Fruit fly (Drosophila melanogaster) whole organism, prepupa: ENCODE measurements around the gene RhoGEF64C.

Source experiments
- Blimp-1 ChIP-seq: fragments of 200-800 bp; sonication (Bioruptor generic); optimal IDR thresholded peaks from 3 replicates; lab custom pipeline; 2017; ENCODE audit warnings: missing biosample characterization, missing genetic modification characterization, mild to moderate bottlenecking, moderate library complexity, missing genetic modification reagents
- CG10631 ChIP-seq: fragments of 200-800 bp; sonication (Bioruptor generic); optimal IDR thresholded peaks from 2 replicates; lab custom pipeline; 2016; ENCODE audit warnings: missing biosample characterization, missing genetic modification characterization
- CG11294 ChIP-seq: fragments of 200-800 bp; sonication (Bioruptor generic); IDR thresholded peaks from 2 replicates; pipeline ENCODE4 v1.3.6; 2022; ENCODE audit warnings: missing biosample characterization, missing genetic modification characterization
- CG11762 ChIP-seq: fragments of 200-800 bp; sonication (Bioruptor generic); optimal IDR thresholded peaks from 3 replicates; lab custom pipeline; 2016; ENCODE audit warnings: missing biosample characterization, missing genetic modification characterization; ENCODE audit not compliant: insufficient read depth
- CG11902 ChIP-seq: fragments of 200-800 bp; sonication (Bioruptor generic); optimal IDR thresholded peaks from 3 replicates; lab custom pipeline; 2016; ENCODE audit warnings: missing biosample characterization, missing genetic modification characterization
- CG15336 ChIP-seq: fragments of 200-800 bp; sonication (Bioruptor generic); IDR thresholded peaks from 2 replicates; pipeline ENCODE4 v1.3.6; 2022; ENCODE audit warnings: missing biosample characterization, missing genetic modification characterization
- CG31627 ChIP-seq: fragments of 200-800 bp; sonication (Bioruptor generic); optimal IDR thresholded peaks from 3 replicates; lab custom pipeline; 2016; ENCODE audit warnings: missing biosample characterization, missing genetic modification characterization
- CG32006 ChIP-seq: fragments of 200-800 bp; sonication (Bioruptor generic); optimal IDR thresholded peaks from 3 replicates; lab custom pipeline; 2017; ENCODE audit warnings: missing biosample characterization, mild to moderate bottlenecking, missing genetic modification characterization
- CG34406 ChIP-seq: fragments of 200-800 bp; sonication (Bioruptor generic); optimal IDR thresholded peaks from 3 replicates; lab custom pipeline; 2016; ENCODE audit warnings: missing biosample characterization, missing genetic modification characterization
- CG4318 ChIP-seq: fragments of 200-800 bp; sonication (Bioruptor generic); optimal IDR thresholded peaks from 3 replicates; lab custom pipeline; 2017; ENCODE audit warnings: missing biosample characterization, mild to moderate bottlenecking, missing genetic modification characterization
- CG6163 ChIP-seq: fragments of 200-800 bp; sonication (Bioruptor generic); IDR thresholded peaks from 3 replicates; pipeline ENCODE4 v1.3.6; 2022; ENCODE audit warnings: missing biosample characterization, missing genetic modification characterization
- CG6276 ChIP-seq: fragments of 200-800 bp; sonication (Bioruptor generic); optimal IDR thresholded peaks from 2 replicates; lab custom pipeline; 2017; ENCODE audit warnings: missing biosample characterization, mild to moderate bottlenecking, missing genetic modification characterization
- CG6808 ChIP-seq: fragments of 200-800 bp; sonication (Bioruptor generic); optimal IDR thresholded peaks from 3 replicates; lab custom pipeline; 2017; ENCODE audit warnings: missing biosample characterization, missing genetic modification characterization, mild to moderate bottlenecking, moderate library complexity, missing genetic modification reagents
- CG6854 ChIP-seq: fragments of 200-800 bp; sonication (Bioruptor generic); optimal IDR thresholded peaks from 2 replicates; lab custom pipeline; 2017; ENCODE audit warnings: missing biosample characterization, mild to moderate bottlenecking, missing genetic modification characterization
- CG7368 ChIP-seq: fragments of 200-800 bp; sonication (Bioruptor generic); optimal IDR thresholded peaks from 3 replicates; lab custom pipeline; 2016; ENCODE audit warnings: missing biosample characterization, missing genetic modification characterization
- CG8119 ChIP-seq: fragments of 200-800 bp; sonication (Bioruptor generic); IDR thresholded peaks from 3 replicates; pipeline ENCODE4 v1.3.6; 2022; ENCODE audit warnings: missing biosample characterization, missing genetic modification characterization
- CG8319 ChIP-seq: fragments of 200-800 bp; sonication (Bioruptor generic); optimal IDR thresholded peaks from 3 replicates; lab custom pipeline; 2016; ENCODE audit warnings: missing biosample characterization, missing genetic modification characterization
- CG8632 ChIP-seq: fragments of 200-800 bp; sonication (Bioruptor generic); optimal IDR thresholded peaks from 3 replicates; lab custom pipeline; 2016; ENCODE audit warnings: missing biosample characterization, missing genetic modification characterization
- Eip78C ChIP-seq: fragments of 200-800 bp; sonication (Bioruptor generic); peaks from one replicate; lab custom pipeline; 2016; ENCODE audit warnings: missing biosample characterization, missing genetic modification characterization
- Eip93F ChIP-seq: fragments of 200-800 bp; sonication (Bioruptor generic); optimal IDR thresholded peaks from 2 replicates; lab custom pipeline; 2016; ENCODE audit warnings: missing biosample characterization, mild to moderate bottlenecking, missing genetic modification characterization
- Gug ChIP-seq: fragments of 200-800 bp; sonication (Bioruptor generic); IDR thresholded peaks from 2 replicates; pipeline ENCODE4 v1.3.6; 2022; ENCODE audit warnings: missing biosample characterization, missing genetic modification characterization
- Hr38 ChIP-seq: sonication (Bioruptor generic); optimal IDR thresholded peaks from 2 replicates; lab custom pipeline; 2016; ENCODE audit warnings: missing biosample characterization, missing genetic modification characterization
- Hr4 ChIP-seq: fragments of 200-800 bp; sonication (Bioruptor generic); optimal IDR thresholded peaks from 3 replicates; lab custom pipeline; 2016; ENCODE audit warnings: missing biosample characterization, missing genetic modification characterization
- Lpt ChIP-seq: fragments of 200-800 bp; sonication (Bioruptor generic); optimal IDR thresholded peaks from 3 replicates; lab custom pipeline; 2016; ENCODE audit warnings: missing biosample characterization, missing genetic modification characterization
- Met ChIP-seq: fragments of 200-800 bp; sonication (Bioruptor generic); optimal IDR thresholded peaks from 3 replicates; lab custom pipeline; 2016; ENCODE audit warnings: missing biosample characterization, missing genetic modification characterization
- OdsH ChIP-seq: fragments of 200-800 bp; sonication (Bioruptor generic); optimal IDR thresholded peaks from 3 replicates; lab custom pipeline; 2016; ENCODE audit warnings: missing biosample characterization, missing genetic modification characterization
- Smox ChIP-seq: fragments of 200-800 bp; sonication (Bioruptor generic); optimal IDR thresholded peaks from 3 replicates; lab custom pipeline; 2016; ENCODE audit warnings: missing biosample characterization, missing genetic modification characterization
- Sox102F ChIP-seq: fragments of 200-800 bp; sonication (Bioruptor generic); optimal IDR thresholded peaks from 2 replicates; lab custom pipeline; 2016; ENCODE audit warnings: missing biosample characterization, mild to moderate bottlenecking, missing genetic modification characterization
- Sox14 ChIP-seq: fragments of 200-800 bp; sonication (Bioruptor generic); optimal IDR thresholded peaks from 3 replicates; lab custom pipeline; 2016; ENCODE audit warnings: missing biosample characterization, missing genetic modification characterization
- Sox15 ChIP-seq: fragments of 200-800 bp; sonication (Bioruptor generic); optimal IDR thresholded peaks from 3 replicates; lab custom pipeline; 2016; ENCODE audit warnings: missing biosample characterization, missing genetic modification characterization
- dsx ChIP-seq: fragments of 200-800 bp; optimal IDR thresholded peaks from 3 replicates; lab custom pipeline; 2019; ENCODE audit warnings: missing biosample characterization, mild to moderate bottlenecking, missing genetic modification characterization, moderate library complexity; ENCODE audit not compliant: poor library complexity, severe bottlenecking
- eg ChIP-seq: fragments of 200-800 bp; sonication (Bioruptor generic); IDR thresholded peaks from 3 replicates; pipeline ENCODE4 v1.3.6; 2022; ENCODE audit warnings: missing biosample characterization, missing genetic modification characterization
- esn ChIP-seq: fragments of 200-800 bp; sonication (Bioruptor generic); optimal IDR thresholded peaks from 2 replicates; lab custom pipeline; 2016; ENCODE audit warnings: missing biosample characterization, mild to moderate bottlenecking, missing genetic modification characterization, moderate library complexity
- fd85E ChIP-seq: fragments of 200-800 bp; sonication (Bioruptor generic); optimal IDR thresholded peaks from 3 replicates; lab custom pipeline; 2016; ENCODE audit warnings: missing biosample characterization, missing genetic modification characterization
- lz ChIP-seq: fragments of 200-800 bp; sonication (Bioruptor generic); optimal IDR thresholded peaks from 3 replicates; lab custom pipeline; 2016; ENCODE audit warnings: missing biosample characterization, missing genetic modification characterization
- net ChIP-seq: fragments of 200-800 bp; sonication (Bioruptor generic); optimal IDR thresholded peaks from 3 replicates; lab custom pipeline; 2016; ENCODE audit warnings: missing biosample characterization, missing genetic modification characterization
- pdm3 ChIP-seq: fragments of 200-800 bp; sonication (Bioruptor generic); optimal IDR thresholded peaks from 3 replicates; lab custom pipeline; 2016; ENCODE audit warnings: missing biosample characterization, missing genetic modification characterization
- spab ChIP-seq: fragments of 200-800 bp; sonication (Bioruptor generic); optimal IDR thresholded peaks from 2 replicates; lab custom pipeline; 2017; ENCODE audit warnings: missing biosample characterization, mild to moderate bottlenecking, missing genetic modification characterization, missing genetic modification reagents
- ss ChIP-seq, 2 experiments: fragments of 200-800 bp; sonication (Bioruptor generic); optimal IDR thresholded peaks; 2 replicates in 1 of 2; 3 replicates in 1 of 2; lab custom pipeline; 2017 to 2018; ENCODE audit warnings: mild to moderate bottlenecking in 2 of 2, missing biosample characterization in 2 of 2, missing genetic modification characterization in 2 of 2, moderate library complexity in 1 of 2
- svp ChIP-seq: fragments of 200-800 bp; sonication (Bioruptor generic); peaks from one replicate; lab custom pipeline; 2016; ENCODE audit warnings: missing biosample characterization, missing genetic modification characterization
- topi ChIP-seq: fragments of 200-800 bp; sonication (Bioruptor generic); optimal IDR thresholded peaks from 3 replicates; lab custom pipeline; 2016; ENCODE audit warnings: missing biosample characterization, missing genetic modification characterization
- vri ChIP-seq: fragments of 200-800 bp; sonication (Bioruptor generic); optimal IDR thresholded peaks from 3 replicates; lab custom pipeline; 2016; ENCODE audit warnings: missing biosample characterization, mild to moderate bottlenecking, missing genetic modification characterization

Gene RhoGEF64C

dm6 chr3L:4698032-4698431, 5.4 kb downstream of the RhoGEF64C start (continued):
- peak; percentile 88 for TF ChIP-seq Smox (GFP tag; lab: Kevin White, UChicago)
- peak; percentile 86 for TF ChIP-seq CG8319
- peak; percentile 92 for TF ChIP-seq eg
- peak; percentile 77 for TF ChIP-seq fd85E (GFP tag; lab: Kevin White, UChicago)
- TF ChIP-seq net (GFP tag; lab: Kevin White, UChicago) = peak; percentile 88
- peak; percentile 79 for TF ChIP-seq CG11762
- TF ChIP-seq lz = peak; percentile 82
- TF ChIP-seq svp (GFP tag; lab: Kevin White, UChicago) = peak; percentile 70

DNA sequence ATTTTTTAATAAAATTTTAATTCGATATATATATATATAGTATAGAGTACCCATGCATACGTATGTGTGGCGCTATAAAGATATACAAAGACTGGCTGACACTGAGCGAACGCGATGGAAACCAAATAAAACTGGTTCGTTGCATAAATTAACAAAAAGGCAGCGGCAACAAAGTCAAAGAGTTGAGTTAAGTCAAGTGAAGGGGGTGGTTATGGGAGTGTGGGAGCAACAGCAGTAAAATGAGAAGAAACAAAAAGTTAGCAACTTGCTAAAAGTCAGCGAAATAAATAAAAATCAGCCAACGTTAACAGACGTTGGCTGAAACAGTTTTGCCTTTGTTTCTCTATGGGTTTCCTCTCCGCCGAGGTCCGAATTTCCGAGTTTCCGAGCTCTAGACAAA, 5.9 kb downstream of the RhoGEF64C start:
- peak; percentile 3 for TF ChIP-seq Eip78C
- no peak for TF ChIP-seq Met (GFP tag; lab: Kevin White, UChicago)
- TF ChIP-seq dsx (GFP tag; lab: Kevin White, UChicago) = peak; percentile 75

dm6 chr3L:4700091-4700490, 7.5 kb downstream of the RhoGEF64C start:
- TF ChIP-seq CG10631 (GFP tag; lab: Kevin White, UChicago) (no peak), CG6854 (GFP tag; lab: Kevin White, UChicago) (no peak), Sox15 (GFP tag; lab: Kevin White, UChicago) (no peak), Hr4 (GFP tag; lab: Kevin White, UChicago) (peak; percentile 8), Sox102F (GFP tag; lab: Kevin White, UChicago) (no peak), esn (GFP tag; lab: Kevin White, UChicago) (no peak), CG8632 (GFP tag; lab: Kevin White, UChicago) (no peak), CG6276 (GFP tag; lab: Kevin White, UChicago) (peak; percentile 18), Blimp-1 (GFP tag; lab: Kevin White, UChicago) (no peak), spab (no peak), ss (GFP tag; optimal IDR thresholded peaks at IDR 0.05; lab: Kevin White, UChicago) (no peak), vri (GFP tag; lab: Kevin White, UChicago) (no peak), eg (peak; percentile 82), pdm3 (GFP tag; lab: Kevin White, UChicago) (no peak), CG6163 (peak; percentile 47; the same call in 1 of the 3 replicates), topi (GFP tag; lab: Kevin White, UChicago) (no peak), CG4318 (GFP tag; lab: Kevin White, UChicago) (no peak), CG11294 (GFP tag; lab: Robert Waterston, UW) (peak; percentile 43; the same call in 1 of the 2 replicates), CG31627 (GFP tag; lab: Kevin White, UChicago) (no peak), Eip93F (no peak), Eip78C (peak; percentile 48), CG6808 (GFP tag; lab: Kevin White, UChicago) (no peak), Gug (GFP tag; lab: Robert Waterston, UW) (peak; percentile 51; the same call in 1 of the 2 replicates), Lpt (GFP tag; lab: Kevin White, UChicago) (no peak), svp (GFP tag; lab: Kevin White, UChicago) (no peak), Hr38 (GFP tag; lab: Kevin White, UChicago) (no peak), net (GFP tag; lab: Kevin White, UChicago) (no peak), CG15336 (GFP tag; lab: Robert Waterston, UW) (peak; percentile 76), OdsH (no peak), CG8119 (GFP tag; lab: Robert Waterston, UW) (peak; percentile 70), CG34406 (GFP tag; lab: Kevin White, UChicago) (no peak), CG7368 (GFP tag; lab: Kevin White, UChicago) (no peak), CG32006 (GFP tag; lab: Kevin White, UChicago) (peak; percentile 40), dsx (GFP tag; lab: Kevin White, UChicago) (no peak), Sox14 (GFP tag; lab: Kevin White, UChicago) (no peak), CG11902 (no peak)
